Fruit fly (Drosophila melanogaster) whole organism, embryonic: Measurements from ENCODE around the gene Mgat4b.

Source experiments
- ATbp ChIP-seq: fragments of 200-800 bp; sonication (Bioruptor generic); optimal IDR thresholded peaks from 2 replicates; lab custom pipeline; 2017; ENCODE audit warnings: missing biosample characterization, mild to moderate bottlenecking, missing genetic modification characterization, missing genetic modification reagents
- CG10267 ChIP-seq: fragments of 200-800 bp; sonication (Bioruptor generic); optimal IDR thresholded peaks from 2 replicates; lab custom pipeline; 2018; ENCODE audit warnings: missing biosample characterization, mild to moderate bottlenecking, missing genetic modification characterization, moderate library complexity
- CG12236 ChIP-seq: fragments of 200-800 bp; sonication (Bioruptor generic); optimal IDR thresholded peaks from 2 replicates; lab custom pipeline; 2016; ENCODE audit warnings: missing biosample characterization, missing genetic modification characterization
- CG1233 ChIP-seq: fragments of 200-800 bp; sonication (Bioruptor generic); optimal IDR thresholded peaks from 4 replicates; lab custom pipeline; 2018; ENCODE audit warnings: missing biosample characterization, mild to moderate bottlenecking, missing genetic modification characterization
- CG12744 ChIP-seq: fragments of 200-800 bp; sonication (Bioruptor generic); optimal IDR thresholded peaks from 2 replicates; lab custom pipeline; 2016; ENCODE audit warnings: missing biosample characterization, missing genetic modification characterization
- CG14014 ChIP-seq: fragments of 200-800 bp; sonication (Bioruptor generic); IDR thresholded peaks from 2 replicates; pipeline ENCODE4 v1.3.6; 2022; ENCODE audit warnings: missing biosample characterization, missing genetic modification characterization
- CG14441 ChIP-seq: fragments of 200-800 bp; sonication (Bioruptor generic); IDR thresholded peaks from 2 replicates; pipeline ENCODE4 v1.3.6; 2022; ENCODE audit warnings: missing biosample characterization, missing genetic modification characterization
- CG14710 ChIP-seq: fragments of 200-800 bp; sonication (Bioruptor generic); optimal IDR thresholded peaks from 3 replicates; lab custom pipeline; 2019; ENCODE audit warnings: missing biosample characterization, mild to moderate bottlenecking, missing genetic modification characterization, moderate library complexity
- CG14965 ChIP-seq: fragments of 200-800 bp; sonication (Bioruptor generic); optimal IDR thresholded peaks from 2 replicates; lab custom pipeline; 2016; ENCODE audit warnings: missing biosample characterization, missing genetic modification characterization, borderline replicate concordance
- CG2120 ChIP-seq: fragments of 200-800 bp; sonication (Bioruptor generic); optimal IDR thresholded peaks from 3 replicates; lab custom pipeline; 2016; ENCODE audit warnings: missing biosample characterization, missing genetic modification characterization
- CG2678 ChIP-seq: fragments of 200-800 bp; sonication (Bioruptor generic); optimal IDR thresholded peaks from 3 replicates; lab custom pipeline; 2019; ENCODE audit warnings: missing biosample characterization, mild to moderate bottlenecking, missing genetic modification characterization, moderate library complexity
- CG30431 ChIP-seq: fragments of 200-800 bp; sonication (Bioruptor generic); optimal IDR thresholded peaks from 2 replicates; lab custom pipeline; 2017; ENCODE audit warnings: missing biosample characterization, missing genetic modification characterization
- CG8290 ChIP-seq, 3 experiments: fragments of 200-800 bp; sonication (Bioruptor generic); optimal IDR thresholded peaks; 2 replicates each; lab custom pipeline; 2016 to 2019; ENCODE audit warnings: missing biosample characterization in 3 of 3, missing genetic modification characterization in 3 of 3, mild to moderate bottlenecking in 2 of 3, moderate library complexity in 1 of 3
- CG9215 ChIP-seq: fragments of 200-800 bp; sonication (Bioruptor generic); IDR thresholded peaks from 2 replicates; pipeline ENCODE4 v1.3.6; 2022; ENCODE audit warnings: missing biosample characterization, missing genetic modification characterization
- CG9437 ChIP-seq: fragments of 200-800 bp; sonication (Bioruptor generic); optimal IDR thresholded peaks from 2 replicates; lab custom pipeline; 2018; ENCODE audit warnings: missing biosample characterization, mild to moderate bottlenecking, missing genetic modification characterization
- Doc3 ChIP-seq: fragments of 200-800 bp; sonication (Bioruptor generic); IDR thresholded peaks from 3 replicates; pipeline ENCODE4 v1.3.6; 2022; ENCODE audit warnings: missing biosample characterization, missing genetic modification characterization; ENCODE audit not compliant: partially characterized antibody
- Dp ChIP-seq: fragments of 200-800 bp; sonication (Bioruptor generic); optimal IDR thresholded peaks from 2 replicates; lab custom pipeline; 2018; ENCODE audit warnings: missing biosample characterization, mild to moderate bottlenecking, missing genetic modification characterization, moderate library complexity
- Ets65A ChIP-seq: fragments of 200-800 bp; sonication (Bioruptor generic); peaks from one replicate; lab custom pipeline; 2016; ENCODE audit warnings: missing biosample characterization, missing genetic modification characterization
- H15 ChIP-seq: fragments of 200-800 bp; sonication (Bioruptor generic); IDR thresholded peaks from 3 replicates; pipeline ENCODE4 v1.3.6; 2022; ENCODE audit warnings: missing biosample characterization, missing genetic modification characterization
- HLH3B ChIP-seq: fragments of 200-800 bp; sonication (Bioruptor generic); IDR thresholded peaks from 2 replicates; pipeline ENCODE4 v1.3.6; 2022; ENCODE audit warnings: missing biosample characterization, missing genetic modification characterization
- Hr39 ChIP-seq: fragments of >200 bp; optimal IDR thresholded peaks from 2 replicates; lab custom pipeline; 2017
- Hsf ChIP-seq: fragments of 200-800 bp; sonication (Bioruptor generic); optimal IDR thresholded peaks from 3 replicates; lab custom pipeline; 2016; ENCODE audit warnings: missing biosample characterization, missing genetic modification characterization
- MESR4 ChIP-seq: fragments of 200-800 bp; sonication (Bioruptor generic); optimal IDR thresholded peaks from 2 replicates; lab custom pipeline; 2018; ENCODE audit warnings: missing biosample characterization, mild to moderate bottlenecking, missing genetic modification characterization, moderate library complexity
- NFAT ChIP-seq: fragments of 200-800 bp; sonication (Bioruptor generic); IDR thresholded peaks from 2 replicates; pipeline ENCODE4 v1.3.6; 2022; ENCODE audit warnings: missing biosample characterization, missing genetic modification characterization
- Oli ChIP-seq: fragments of 200-800 bp; sonication (Bioruptor generic); optimal IDR thresholded peaks from 2 replicates; lab custom pipeline; 2018; ENCODE audit warnings: missing biosample characterization, mild to moderate bottlenecking, missing genetic modification characterization, moderate library complexity
- Vsx1 ChIP-seq: fragments of 200-800 bp; sonication (Bioruptor generic); optimal IDR thresholded peaks from 2 replicates; lab custom pipeline; 2017; ENCODE audit warnings: missing biosample characterization, mild to moderate bottlenecking, missing genetic modification characterization, missing genetic modification reagents
- ase ChIP-seq: fragments of 200-800 bp; sonication (Bioruptor generic); IDR thresholded peaks from 3 replicates; pipeline ENCODE4 v1.3.6; 2022; ENCODE audit warnings: missing biosample characterization, missing genetic modification characterization
- br ChIP-seq: fragments of >200 bp; optimal IDR thresholded peaks from 2 replicates; lab custom pipeline; 2017
- bsh ChIP-seq, 2 experiments: fragments of 200-800 bp; sonication (Bioruptor generic); optimal IDR thresholded peaks; 2 replicates each; lab custom pipeline; 2017 to 2018; ENCODE audit warnings: mild to moderate bottlenecking in 2 of 2, missing biosample characterization in 2 of 2, missing genetic modification characterization in 2 of 2, moderate library complexity in 1 of 2
- chinmo ChIP-seq: fragments of 200-800 bp; sonication (Bioruptor generic); IDR thresholded peaks from 4 replicates; pipeline ENCODE4 v1.3.6; 2022; ENCODE audit warnings: missing biosample characterization, missing genetic modification characterization; ENCODE audit not compliant: partially characterized antibody
- dan ChIP-seq: fragments of 200-800 bp; sonication (Bioruptor generic); IDR thresholded peaks from 2 replicates; pipeline ENCODE4 v1.3.6; 2022; ENCODE audit warnings: missing biosample characterization, missing genetic modification characterization
- dmrt99B ChIP-seq: fragments of 200-800 bp; sonication (Bioruptor generic); optimal IDR thresholded peaks from 2 replicates; lab custom pipeline; 2018; ENCODE audit warnings: missing biosample characterization, mild to moderate bottlenecking, missing genetic modification characterization, moderate library complexity
- hbn ChIP-seq: fragments of 200-800 bp; sonication (Bioruptor generic); IDR thresholded peaks from 2 replicates; pipeline ENCODE4 v1.3.6; 2022; ENCODE audit warnings: missing biosample characterization, missing genetic modification characterization; ENCODE audit not compliant: partially characterized antibody
- kah ChIP-seq: fragments of 200-800 bp; sonication (Bioruptor generic); optimal IDR thresholded peaks from 2 replicates; lab custom pipeline; 2018; ENCODE audit warnings: missing biosample characterization, mild to moderate bottlenecking, missing genetic modification characterization
- maf-S ChIP-seq: fragments of 200-800 bp; sonication (Bioruptor generic); optimal IDR thresholded peaks from 2 replicates; lab custom pipeline; 2016; ENCODE audit warnings: missing biosample characterization, missing genetic modification characterization
- pfk ChIP-seq: fragments of 200-800 bp; sonication (Bioruptor generic); optimal IDR thresholded peaks from 2 replicates; lab custom pipeline; 2018; ENCODE audit warnings: missing biosample characterization, mild to moderate bottlenecking, missing genetic modification characterization, moderate library complexity
- phol ChIP-seq: fragments of 200-800 bp; sonication (Bioruptor generic); optimal IDR thresholded peaks from 3 replicates; lab custom pipeline; 2018; ENCODE audit warnings: missing biosample characterization, mild to moderate bottlenecking, missing genetic modification characterization, moderate library complexity
- prd ChIP-seq, 3 experiments: fragments of >200 bp in 2 of 3; fragments of 200-800 bp in 1 of 3; sonication (Bioruptor generic) in 1 of 3; optimal IDR thresholded peaks in 2 of 3; IDR thresholded peaks in 1 of 3; 2 replicates in 2 of 3; 3 replicates in 1 of 3; pipeline versions ENCODE4 v1.3.6 to Lab custom; 2017 to 2022; ENCODE audit warnings: missing biosample characterization in 1 of 3, missing genetic modification characterization in 1 of 3
- row ChIP-seq: fragments of 200-800 bp; sonication (Bioruptor generic); IDR thresholded peaks from 3 replicates; pipeline ENCODE4 v1.3.6; 2022; ENCODE audit warnings: missing biosample characterization, missing genetic modification characterization
- slbo ChIP-seq: fragments of 200-800 bp; sonication (Bioruptor generic); IDR thresholded peaks from 2 replicates; pipeline ENCODE4 v1.3.6; 2022; ENCODE audit warnings: missing biosample characterization, missing genetic modification characterization
- sr ChIP-seq: fragments of 200-800 bp; sonication (Bioruptor generic); IDR thresholded peaks from 3 replicates; pipeline ENCODE4 v1.3.6; 2022; ENCODE audit warnings: missing biosample characterization, missing genetic modification characterization
- ssp ChIP-seq: fragments of 200-800 bp; sonication (Bioruptor generic); IDR thresholded peaks from 2 replicates; pipeline ENCODE4 v1.3.6; 2022; ENCODE audit warnings: missing biosample characterization, missing genetic modification characterization
- tx ChIP-seq: fragments of 200-800 bp; sonication (Bioruptor generic); optimal IDR thresholded peaks from 2 replicates; lab custom pipeline; 2016; ENCODE audit warnings: missing biosample characterization, missing genetic modification characterization
- vvl ChIP-seq: fragments of 200-800 bp; sonication (Bioruptor generic); IDR thresholded peaks from 2 replicates; pipeline ENCODE4 v1.3.6; 2022; ENCODE audit warnings: missing biosample characterization, missing genetic modification characterization

The Mgat4b gene

DNA sequence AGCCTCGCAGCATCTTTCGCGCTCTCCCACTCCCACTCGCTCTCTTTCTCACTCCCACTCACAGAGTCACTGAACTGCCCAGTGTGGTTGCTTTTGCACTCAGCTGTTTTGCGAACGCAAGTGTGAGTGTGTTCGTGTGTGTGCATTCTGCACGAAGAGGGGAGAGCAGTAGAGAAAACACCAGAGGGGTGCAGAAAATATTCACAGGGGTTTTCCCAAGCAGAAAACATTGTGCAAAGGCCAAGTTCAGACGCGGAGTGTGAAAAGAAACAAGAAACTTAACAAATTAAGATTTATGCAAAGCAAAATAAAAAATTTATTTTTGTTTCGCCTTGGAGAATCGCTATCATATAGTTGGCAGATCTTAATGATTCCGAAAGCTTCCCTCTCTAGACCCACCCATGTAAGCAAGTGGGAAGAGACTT, 16.4 kb upstream of the Mgat4b start (continued):
- TF ChIP-seq MESR4 (GFP tag; lab: Kevin White, UChicago) = no peak
- peak; percentile 33; the same call in 1 of the 2 replicates for TF ChIP-seq CG9215 (GFP tag; lab: Robert Waterston, UW)
- TF ChIP-seq Hr39 (lab: Kevin White, UChicago) = no peak
- no peak for TF ChIP-seq CG2678 (tag; lab: Kevin White, UChicago)
- no peak for TF ChIP-seq vvl (GFP tag; lab: Robert Waterston, UW)
- TF ChIP-seq CG1233 (GFP tag; lab: Kevin White, UChicago) = no peak
- TF ChIP-seq chinmo (GFP tag; lab: Robert Waterston, UW) = peak; percentile 90; the same call in 1 of the 4 replicates
- TF ChIP-seq ATbp (GFP tag; lab: Kevin White, UChicago) = no peak
- peak; percentile 51; the same call in 1 of the 3 replicates for TF ChIP-seq ase (GFP tag; lab: Robert Waterston, UW)
- TF ChIP-seq CG14441 (GFP tag; lab: Robert Waterston, UW) = peak; percentile 45
- TF ChIP-seq NFAT (GFP tag; lab: Robert Waterston, UW) = no peak
- TF ChIP-seq slbo (GFP tag; lab: Robert Waterston, UW) = peak; percentile 32; the same call in 1 of the 2 replicates
- TF ChIP-seq H15 = no peak
- TF ChIP-seq dmrt99B = peak; percentile 41
- no peak for TF ChIP-seq CG14710 (tag; lab: Kevin White, UChicago)
- TF ChIP-seq ssp (GFP tag; lab: Robert Waterston, UW) = 0 out of 2 replicates have a peak, but pooled peaks have one; percentile 10
- TF ChIP-seq CG14014 (GFP tag; lab: Robert Waterston, UW) = 0 out of 2 replicates have a peak, but pooled peaks have one; percentile 20
- TF ChIP-seq maf-S (GFP tag; lab: Kevin White, UChicago) = peak; percentile 34
- peak; percentile 64; the same call in 2 of the 3 replicates for TF ChIP-seq sr (GFP tag; lab: Robert Waterston, UW)
- TF ChIP-seq Oli (tag; lab: Kevin White, UChicago) = no peak
- TF ChIP-seq CG8290 (GFP tag; optimal IDR thresholded peaks at IDR 0.05; lab: Kevin White, UChicago) = no peak
- peak in 1 of 2 experiments; percentile 22 for TF ChIP-seq CG8290 (tag; optimal IDR thresholded peaks at IDR 0.05; lab: Kevin White, UChicago)
- TF ChIP-seq tx = no peak
- TF ChIP-seq Dp = no peak
- TF ChIP-seq CG30431 = no peak
- no peak for TF ChIP-seq CG12744 (GFP tag; lab: Kevin White, UChicago)
- TF ChIP-seq CG14965 (GFP tag; lab: Kevin White, UChicago) = no peak
- peak; percentile 77 for TF ChIP-seq Ets65A (GFP tag; lab: Kevin White, UChicago)
- peak in 1 of 2 experiments; percentile 27 for TF ChIP-seq bsh (GFP tag; optimal IDR thresholded peaks at IDR 0.05; lab: Kevin White, UChicago)
- no peak for TF ChIP-seq pfk
- no peak for TF ChIP-seq prd (optimal IDR thresholded peaks at IDR 0.05; lab: Kevin White, UChicago)
- TF ChIP-seq prd (GFP tag; IDR thresholded peaks at IDR 0.05; lab: Robert Waterston, UW) = peak; percentile 51; the same call in 2 of the 3 replicates
- TF ChIP-seq CG2120 (GFP tag; lab: Kevin White, UChicago) = peak; percentile 19
- TF ChIP-seq Hsf (GFP tag; lab: Kevin White, UChicago) = peak; percentile 8
- TF ChIP-seq dan (GFP tag; lab: Robert Waterston, UW) = no peak
- no peak for TF ChIP-seq hbn (GFP tag; lab: Robert Waterston, UW)
- no peak for TF ChIP-seq br
- no peak for TF ChIP-seq kah (GFP tag; lab: Kevin White, UChicago)
- 0 out of 2 replicates have a peak, but pooled peaks have one; percentile 27 for TF ChIP-seq HLH3B (GFP tag; lab: Robert Waterston, UW)
- TF ChIP-seq CG9437 (GFP tag; lab: Kevin White, UChicago) = no peak
- no peak for TF ChIP-seq CG12236
- no peak for TF ChIP-seq Vsx1
- TF ChIP-seq CG10267 (tag; lab: Kevin White, UChicago) = no peak
- peak; percentile 56 for TF ChIP-seq row (GFP tag; lab: Robert Waterston, UW)
- peak; percentile 4 for TF ChIP-seq phol (tag; lab: Kevin White, UChicago)
- no peak for TF ChIP-seq Doc3 (GFP tag; lab: Robert Waterston, UW)
